Fruit fly (Drosophila melanogaster): Measurements from ENCODE around the gene CG5984.
A peak's percentile ranks its signal among the peaks of the same experiment; 100 is the strongest.

DNA sequence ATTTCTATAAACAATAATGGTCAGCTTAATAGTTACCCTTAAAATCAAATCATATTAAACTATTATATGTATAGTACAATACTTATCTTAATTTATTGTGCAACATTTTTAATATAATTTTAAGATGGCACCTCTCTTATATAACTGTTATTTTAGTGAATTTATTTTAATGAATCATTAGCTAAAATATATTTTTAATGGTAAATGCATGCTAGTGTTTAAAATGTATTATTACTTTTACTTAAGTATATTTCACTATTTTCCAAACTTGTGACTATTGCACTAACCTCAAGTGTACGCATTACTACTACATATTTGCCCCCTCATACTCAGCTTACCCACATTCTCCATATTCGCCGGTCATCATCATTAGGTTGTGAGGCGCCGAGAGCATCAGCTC, 1.5 kb downstream of the CG5984 start:
- peak; percentile 72 for TF ChIP-seq CG7101 (tag; optimal IDR thresholded peaks at IDR 0.05)
- TF ChIP-seq Crg-1 (GFP tag; optimal IDR thresholded peaks at IDR 0.05): no peak
- no peak for TF ChIP-seq CG5204 (GFP tag; optimal IDR thresholded peaks at IDR 0.05)
- peak; percentile 15 for TF ChIP-seq CG12768 (GFP tag; optimal IDR thresholded peaks at IDR 0.05)
- TF ChIP-seq Clk (GFP tag; optimal IDR thresholded peaks at IDR 0.05): no peak
- peak; percentile 25 for TF ChIP-seq tj (GFP tag; optimal IDR thresholded peaks at IDR 0.05)
- no peak for TF ChIP-seq ovo (GFP tag; optimal IDR thresholded peaks at IDR 0.05)
